Worm (Caenorhabditis elegans) whole organism, late embryonic: ENCODE data around the gene nas-29.
A peak's percentile ranks its signal among the peaks of the same experiment; 100 is the strongest.

Source experiments
- C08G9.2 ChIP-seq: sonication (generic microtip); optimal IDR thresholded peaks from 2 replicates; lab custom pipeline; 2016; ENCODE audit warnings: mild to moderate bottlenecking, missing genetic modification characterization, moderate library complexity, missing compliant biosample characterization
- F13H6.1 ChIP-seq: sonication (generic microtip); optimal IDR thresholded peaks from 2 replicates; lab custom pipeline; 2016; ENCODE audit warnings: missing genetic modification characterization, missing compliant biosample characterization
- Y22D7AL.16 ChIP-seq: sonication (generic microtip); optimal IDR thresholded peaks from 2 replicates; lab custom pipeline; 2016; ENCODE audit warnings: missing genetic modification characterization, missing compliant biosample characterization
- ahr-1 ChIP-seq: sonication (generic microtip); optimal IDR thresholded peaks from 2 replicates; lab custom pipeline; 2016; ENCODE audit warnings: missing genetic modification characterization, missing compliant biosample characterization
- ama-1 ChIP-seq: fragments of 150-350 bp; optimal IDR thresholded peaks from 2 replicates; lab custom pipeline; 2014
- ceh-22 ChIP-seq: sonication (generic microtip); optimal IDR thresholded peaks from 2 replicates; lab custom pipeline; 2017; ENCODE audit warnings: missing biosample characterization, missing genetic modification characterization
- ceh-30 ChIP-seq: fragments of 150-350 bp; optimal IDR thresholded peaks from 2 replicates; lab custom pipeline; 2014; ENCODE audit warnings: missing biosample characterization, missing genetic modification characterization
- ceh-45 ChIP-seq: fragments of 200-800 bp; sonication (Bioruptor generic); IDR thresholded peaks from 2 replicates; pipeline ENCODE4 v1.3.6; 2022; ENCODE audit warnings: missing genetic modification reagents, missing genetic modification characterization, missing compliant biosample characterization
- ceh-48 ChIP-seq: sonication (generic microtip); optimal IDR thresholded peaks from 2 replicates; lab custom pipeline; 2016; ENCODE audit warnings: missing genetic modification characterization, inconsistent platforms, missing compliant biosample characterization
- ceh-6 ChIP-seq: fragments of 200-800 bp; sonication (Bioruptor generic); optimal IDR thresholded peaks from 2 replicates; lab custom pipeline; 2018; ENCODE audit warnings: mild to moderate bottlenecking, missing genetic modification characterization, missing compliant biosample characterization
- ceh-9 ChIP-seq: sonication (generic microtip); optimal IDR thresholded peaks from 2 replicates; lab custom pipeline; 2016; ENCODE audit warnings: mild to moderate bottlenecking, missing genetic modification characterization, inconsistent platforms, missing compliant biosample characterization
- dve-1 ChIP-seq: sonication (generic microtip); optimal IDR thresholded peaks from 2 replicates; lab custom pipeline; 2017; ENCODE audit warnings: antibody characterized with exemption, mild to moderate bottlenecking, missing genetic modification characterization, missing compliant biosample characterization
- elt-2 ChIP-seq: sonication (generic microtip); optimal IDR thresholded peaks from 2 replicates; lab custom pipeline; 2016; ENCODE audit warnings: missing genetic modification reagents, missing genetic modification characterization, missing compliant biosample characterization
- eyg-1 ChIP-seq: sonication (generic microtip); optimal IDR thresholded peaks from 2 replicates; lab custom pipeline; 2016; ENCODE audit warnings: missing genotype, missing genetic modification characterization, missing compliant biosample characterization
- fkh-10 ChIP-seq: fragments of 150-350 bp; optimal IDR thresholded peaks from 2 replicates; lab custom pipeline; 2014; ENCODE audit warnings: missing biosample characterization, missing genetic modification reagents, missing genetic modification characterization
- hlh-30 ChIP-seq: sonication (generic microtip); optimal IDR thresholded peaks from 2 replicates; lab custom pipeline; 2017; ENCODE audit warnings: antibody characterized with exemption, missing genetic modification characterization, missing compliant biosample characterization; ENCODE audit not compliant: insufficient read depth
- hlh-6 ChIP-seq: sonication (generic microtip); optimal IDR thresholded peaks from 2 replicates; lab custom pipeline; 2016; ENCODE audit warnings: missing genotype, missing genetic modification characterization, missing compliant biosample characterization
- lin-11 ChIP-seq: fragments of 200-800 bp; sonication (Bioruptor generic); optimal IDR thresholded peaks from 2 replicates; lab custom pipeline; 2018; ENCODE audit warnings: mild to moderate bottlenecking, missing genetic modification characterization, missing compliant biosample characterization
- madf-2 ChIP-seq: sonication (generic microtip); optimal IDR thresholded peaks from 2 replicates; lab custom pipeline; 2017; ENCODE audit warnings: missing genetic modification characterization, missing compliant biosample characterization
- nfya-1 ChIP-seq: sonication (generic microtip); optimal IDR thresholded peaks from 2 replicates; lab custom pipeline; 2017; ENCODE audit warnings: missing genetic modification characterization, mild to moderate bottlenecking, missing compliant biosample characterization, antibody characterized with exemption, moderate library complexity
- nhr-11 ChIP-seq: fragments of 150-350 bp; optimal IDR thresholded peaks from 2 replicates; lab custom pipeline; 2014; ENCODE audit warnings: missing biosample characterization, missing genetic modification characterization
- nhr-232 ChIP-seq: sonication (generic microtip); optimal IDR thresholded peaks from 2 replicates; lab custom pipeline; 2016; ENCODE audit warnings: missing genetic modification characterization, missing compliant biosample characterization
- odd-2 ChIP-seq: sonication (generic microtip); optimal IDR thresholded peaks from 2 replicates; lab custom pipeline; 2017; ENCODE audit warnings: antibody characterized with exemption, mild to moderate bottlenecking, missing genetic modification characterization, missing compliant biosample characterization
- pag-3 ChIP-seq: sonication (generic microtip); optimal IDR thresholded peaks from 2 replicates; lab custom pipeline; 2016; ENCODE audit warnings: missing compliant biosample characterization, missing genetic modification characterization, borderline replicate concordance
- pat-9 ChIP-seq: fragments of 200-800 bp; sonication (Bioruptor generic); optimal IDR thresholded peaks from 2 replicates; lab custom pipeline; 2018; ENCODE audit warnings: mild to moderate bottlenecking, missing genetic modification characterization, moderate library complexity, missing compliant biosample characterization
- pax-1 ChIP-seq: fragments of 150-350 bp; optimal IDR thresholded peaks from 2 replicates; lab custom pipeline; 2014; ENCODE audit warnings: missing biosample characterization, missing genetic modification characterization
- pha-4 ChIP-seq: fragments of 150-350 bp; optimal IDR thresholded peaks from 2 replicates; lab custom pipeline; 2018; ENCODE audit warnings: missing biosample characterization, missing genetic modification reagents, missing genetic modification characterization
- sdc-2 ChIP-seq: sonication (generic microtip); optimal IDR thresholded peaks from 2 replicates; lab custom pipeline; 2016; ENCODE audit warnings: missing genotype, missing genetic modification characterization, missing compliant biosample characterization
- sox-2 ChIP-seq: fragments of 200-800 bp; sonication (Bioruptor generic); IDR thresholded peaks from 2 replicates; pipeline ENCODE4 v1.3.6; 2022; ENCODE audit warnings: missing genetic modification reagents, missing genetic modification characterization, missing compliant biosample characterization
- unc-3 ChIP-seq, 2 experiments: fragments of 200-800 bp in 1 of 2; sonication (Bioruptor generic) in 1 of 2; sonication (generic microtip) in 1 of 2; conservative IDR thresholded peaks in 1 of 2; optimal IDR thresholded peaks in 1 of 2; 2 replicates each; pipeline versions ENCODE4 v1.3.6 to Lab custom; 2016 to 2022; ENCODE audit warnings: missing compliant biosample characterization in 2 of 2, missing genetic modification characterization in 2 of 2, missing genetic modification reagents in 1 of 2
- unc-42 ChIP-seq: sonication (generic microtip); optimal IDR thresholded peaks from 2 replicates; lab custom pipeline; 2016; ENCODE audit warnings: missing genotype, missing genetic modification characterization, missing compliant biosample characterization
- unc-55 ChIP-seq: sonication (generic microtip); optimal IDR thresholded peaks from 2 replicates; lab custom pipeline; 2017; ENCODE audit warnings: missing biosample characterization, missing genetic modification reagents, missing genetic modification characterization

nas-29 gene

ce11 chrII:5103784-5104457 is 37.9 kb downstream of the nas-29 start, which contains the start of the genes C04G6.11 and mpk-2:
TSS of gene C04G6.11 (minus strand) at chrII:5103834.
TSS of gene mpk-2 (plus strand) at chrII:5104118.
- peak; percentile 70 for TF ChIP-seq elt-2 (tag; lab: Kevin White, UChicago)
- no peak for TF ChIP-seq fkh-10 (GFP tag; lab: Kevin White, UChicago)
- no peak for TF ChIP-seq pat-9 (tag; lab: Kevin White, UChicago)

ce11 chrII:5103189-5103588 is 38.6 kb downstream of the nas-29 start:
- TF ChIP-seq hlh-30 (tag; lab: Kevin White, UChicago), result no peak
- TF ChIP-seq pax-1, result no peak
- TF ChIP-seq nfya-1 (tag; lab: Kevin White, UChicago), result no peak
- no peak for TF ChIP-seq pag-3
- no peak for TF ChIP-seq ceh-9 (tag; lab: Kevin White, UChicago)
- no peak for TF ChIP-seq F13H6.1 (tag; lab: Kevin White, UChicago)
- TF ChIP-seq odd-2, result no peak
- TF ChIP-seq lin-11 (tag; lab: Kevin White, UChicago), result no peak
- no peak for TF ChIP-seq ceh-6
- no peak for TF ChIP-seq pha-4
- no peak for TF ChIP-seq C08G9.2
- TF ChIP-seq eyg-1, result no peak
- TF ChIP-seq hlh-6 (tag; lab: Kevin White, UChicago), result no peak
- no peak for TF ChIP-seq unc-55 (GFP tag; lab: Kevin White, UChicago)
- no peak for TF ChIP-seq ceh-45 (GFP tag; lab: Robert Waterston, UW)
- no peak for TF ChIP-seq nhr-232 (tag; lab: Kevin White, UChicago)
- TF ChIP-seq, all 69 proteins: peak for 0

ce11 chrII:5101701-5102100 is 40.1 kb downstream of the nas-29 start, which contains the start of the genes idpb-3 and idpb-1:
TSS of gene idpb-3 (minus strand) at chrII:5101801.
TSS of gene idpb-1 (plus strand) at chrII:5101984.
- TF ChIP-seq ceh-22 (tag; lab: Kevin White, UChicago) (no peak), pax-1 (no peak), nhr-11 (tag; lab: Kevin White, UChicago) (no peak), sox-2 (GFP tag; lab: Robert Waterston, UW) (no peak), pha-4 (no peak), unc-3 (GFP tag; conservative IDR thresholded peaks at IDR 0.05; lab: Robert Waterston, UW) (no peak), unc-3 (tag; optimal IDR thresholded peaks at IDR 0.05; lab: Kevin White, UChicago) (no peak)

- TF ChIP-seq fkh-10 (GFP tag; lab: Kevin White, UChicago) (no peak), ceh-9 (tag; lab: Kevin White, UChicago) (no peak), sdc-2 (no peak), eyg-1 (no peak), elt-2 (tag; lab: Kevin White, UChicago) (no peak), dve-1 (no peak), ceh-6 (no peak), unc-42 (tag; lab: Kevin White, UChicago) (no peak), Y22D7AL.16 (tag; lab: Kevin White, UChicago) (no peak), unc-3 (GFP tag; conservative IDR thresholded peaks at IDR 0.05; lab: Robert Waterston, UW) (no peak), unc-3 (tag; optimal IDR thresholded peaks at IDR 0.05; lab: Kevin White, UChicago) (no peak), ceh-48 (tag; lab: Kevin White, UChicago) (no peak), madf-2 (no peak), ahr-1 (no peak), pha-4 (no peak)
Observed at ce11 chrII:5099649-5100048, 42.2 kb downstream of the nas-29 start, which contains the start of gene C04G6.6. TSS of gene C04G6.6 (minus strand) at chrII:5099749.

ce11 chrII:5099034-5099433 is 42.8 kb downstream of the nas-29 start:
- TF ChIP-seq ama-1 (lab: Kevin White, UChicago) (no peak), unc-42 (tag; lab: Kevin White, UChicago) (no peak), ceh-30 (tag; lab: Kevin White, UChicago) (no peak), nfya-1 (tag; lab: Kevin White, UChicago) (peak; percentile 77)
